Fruit fly (Drosophila melanogaster) Kc167 (cell line): ENCODE measurements around the gene CG44090.

ENCODE experiments used
- Myc ChIP-seq: fragments of >200 bp; optimal IDR thresholded peaks from 2 replicates; lab custom pipeline; 2017; ENCODE audit warnings: missing external identifiers
- Sin3A ChIP-seq: fragments of >200 bp; optimal IDR thresholded peaks from 2 replicates; lab custom pipeline; 2018; ENCODE audit warnings: missing external identifiers
- h ChIP-seq: fragments of >200 bp; optimal IDR thresholded peaks from 3 replicates; lab custom pipeline; 2018; ENCODE audit warnings: missing external identifiers
- insv ChIP-seq: fragments of >200 bp; optimal IDR thresholded peaks from 3 replicates; lab custom pipeline; 2018; ENCODE audit warnings: missing external identifiers
- ttk ChIP-seq: sonication (Bioruptor generic); optimal IDR thresholded peaks from 2 replicates; lab custom pipeline; 2017; ENCODE audit warnings: missing external identifiers

- TF ChIP-seq Myc (lab: Kevin White, UChicago) (no peak), h (lab: Kevin White, UChicago) (no peak), Sin3A (lab: Kevin White, UChicago) (no peak), insv (lab: Kevin White, UChicago) (no peak), ttk (lab: Kevin White, UChicago) (no peak)
Observed at dm6 chr3R:17402434-17402833, 31.8 kb downstream of the CG44090 start, which contains the start of gene Sur-8.
